Fruit fly (Drosophila melanogaster): Measurements from ENCODE around the gene CG3638.
A peak's percentile ranks its signal among the peaks of the same experiment; 100 is the strongest.

Gene CG3638

dm6 chrX:1239832-1240231 lies 3.3 kb upstream of the CG3638 start, which contains the start of gene CG11403 (continued):
- TF ChIP-seq gfzf (GFP tag; optimal IDR thresholded peaks at IDR 0.05): peak; percentile 91
- no peak for TF ChIP-seq CG2875 (GFP tag; optimal IDR thresholded peaks at IDR 0.05)
- TF ChIP-seq CG13624 (GFP tag; optimal IDR thresholded peaks at IDR 0.05): peak; percentile 43
- peak; percentile 85 for TF ChIP-seq scrt (GFP tag; optimal IDR thresholded peaks at IDR 0.05)
- peak; percentile 79 for TF ChIP-seq vnd (GFP tag; IDR thresholded peaks at IDR 0.05; ENCODE audit: partially characterized antibody)
- no peak for TF ChIP-seq prd (optimal IDR thresholded peaks at IDR 0.05)
- TF ChIP-seq prd (GFP tag; IDR thresholded peaks at IDR 0.05): no peak
- TF ChIP-seq Med (GFP tag): peak; percentile 85
- TF ChIP-seq zen2 (GFP tag; IDR thresholded peaks at IDR 0.05; ENCODE audit: partially characterized antibody): peak; percentile 61; the same call in 1 of the 3 replicates
- peak; percentile 81 for TF ChIP-seq inv (GFP tag; IDR thresholded peaks at IDR 0.05; ENCODE audit: partially characterized antibody)
- no peak for TF ChIP-seq B-H1 (GFP tag; IDR thresholded peaks at IDR 0.05)
- peak; percentile 95 for TF ChIP-seq Sry-δ (GFP tag; optimal IDR thresholded peaks at IDR 0.05)
- peak; percentile 0 for TF ChIP-seq sd (tag; optimal IDR thresholded peaks at IDR 0.05)
- peak; percentile 19 for TF ChIP-seq dm (GFP tag; optimal IDR thresholded peaks at IDR 0.05)
- TF ChIP-seq CG12391 (tag; optimal IDR thresholded peaks at IDR 0.05): peak; percentile 34
- peak; percentile 3 for TF ChIP-seq CG13424 (tag; optimal IDR thresholded peaks at IDR 0.05)
- TF ChIP-seq Scr (GFP tag; IDR thresholded peaks at IDR 0.05; ENCODE audit: partially characterized antibody): peak; percentile 93
- peak; percentile 14 for TF ChIP-seq grau (tag; optimal IDR thresholded peaks at IDR 0.05)
- TF ChIP-seq sug (tag; optimal IDR thresholded peaks at IDR 0.05): peak; percentile 14
- TF ChIP-seq onecut (GFP tag; IDR thresholded peaks at IDR 0.05): no peak
- no peak for TF ChIP-seq zfh2 (GFP tag; optimal IDR thresholded peaks at IDR 0.05)
- peak; percentile 90 for TF ChIP-seq unc-4 (GFP tag; IDR thresholded peaks at IDR 0.05; ENCODE audit: partially characterized antibody)
- peak; percentile 99 for TF ChIP-seq Sin3A (optimal IDR thresholded peaks at IDR 0.05)
- TF ChIP-seq CG1603 (tag; optimal IDR thresholded peaks at IDR 0.05): peak; percentile 0
- peak; percentile 29 for TF ChIP-seq gem (tag; optimal IDR thresholded peaks at IDR 0.05)
- TF ChIP-seq her (GFP tag; optimal IDR thresholded peaks at IDR 0.05): peak; percentile 25
- peak in 1 of 2 experiments; percentile 37 for TF ChIP-seq Hr51 (GFP tag; optimal IDR thresholded peaks at IDR 0.05)
- peak; percentile 23 for TF ChIP-seq vfl (GFP tag; optimal IDR thresholded peaks at IDR 0.05)
- TF ChIP-seq ewg (GFP tag; optimal IDR thresholded peaks at IDR 0.05): peak; percentile 17
- TF ChIP-seq NK7.1 (GFP tag; optimal IDR thresholded peaks at IDR 0.05): no peak
- no peak for TF ChIP-seq en (GFP tag; optimal IDR thresholded peaks at IDR 0.05)
- TF ChIP-seq CG2129 (GFP tag; IDR thresholded peaks at IDR 0.05; ENCODE audit: partially characterized antibody): peak; percentile 83
- peak; percentile 49 for TF ChIP-seq CG15514 (GFP tag; optimal IDR thresholded peaks at IDR 0.05)
- TF ChIP-seq Bdp1 (GFP tag; optimal IDR thresholded peaks at IDR 0.05): no peak
- peak; percentile 95 for TF ChIP-seq CG17385 (GFP tag; optimal IDR thresholded peaks at IDR 0.05)
- peak; percentile 87 for TF ChIP-seq sens (GFP tag)
- peak; percentile 86 for TF ChIP-seq CG2116 (GFP tag; optimal IDR thresholded peaks at IDR 0.05)
- TF ChIP-seq trem (tag; optimal IDR thresholded peaks at IDR 0.05): peak; percentile 63
- peak; percentile 73 for TF ChIP-seq amos (GFP tag; IDR thresholded peaks at IDR 0.05; ENCODE audit: partially characterized antibody)
- TF ChIP-seq HLH4C (GFP tag; IDR thresholded peaks at IDR 0.05; ENCODE audit: partially characterized antibody): peak; percentile 77
- peak; percentile 5 for TF ChIP-seq NC2β (GFP tag; optimal IDR thresholded peaks at IDR 0.05)
- TF ChIP-seq CG9932 (GFP tag; IDR thresholded peaks at IDR 0.05): peak; percentile 52
- peak; percentile 65 for TF ChIP-seq pzg (GFP tag; optimal IDR thresholded peaks at IDR 0.05)
- no peak for TF ChIP-seq shn (GFP tag; optimal IDR thresholded peaks at IDR 0.05)
- no peak for TF ChIP-seq NC2α (GFP tag; optimal IDR thresholded peaks at IDR 0.05)
- TF ChIP-seq jumu (GFP tag; optimal IDR thresholded peaks at IDR 0.05): peak; percentile 58
- peak; percentile 45 for TF ChIP-seq stwl (tag; optimal IDR thresholded peaks at IDR 0.05)
- 0 out of 3 replicates have a peak, but pooled peaks have one; percentile 45 for TF ChIP-seq CG7963 (GFP tag; IDR thresholded peaks at IDR 0.05; ENCODE audit: partially characterized antibody)
- TF ChIP-seq dpn (GFP tag; optimal IDR thresholded peaks at IDR 0.05): peak in 1 of 2 experiments; percentile 2
- TF ChIP-seq lbe (GFP tag; optimal IDR thresholded peaks at IDR 0.05): no peak

All from whole organism, embryonic.